Fruit fly (Drosophila melanogaster) whole organism, embryonic: ENCODE measurements around the gene Mvd.

Source experiments
- Adf1 ChIP-seq: fragments of 200-800 bp; sonication (Bioruptor generic); IDR thresholded peaks from 2 replicates; pipeline ENCODE4 v1.3.6; 2022; ENCODE audit warnings: missing biosample characterization, missing genetic modification characterization
- CG11093 ChIP-seq: fragments of 200-800 bp; sonication (Bioruptor generic); IDR thresholded peaks from 3 replicates; pipeline ENCODE4 v1.3.6; 2022; ENCODE audit warnings: missing biosample characterization, missing genetic modification characterization
- CG11504 ChIP-seq: fragments of 200-800 bp; sonication (Bioruptor generic); optimal IDR thresholded peaks from 3 replicates; lab custom pipeline; 2019; ENCODE audit warnings: missing biosample characterization, mild to moderate bottlenecking, missing genetic modification characterization, moderate library complexity
- CG12104 ChIP-seq: fragments of 200-800 bp; sonication (Bioruptor generic); optimal IDR thresholded peaks from 3 replicates; lab custom pipeline; 2016; ENCODE audit warnings: missing biosample characterization, missing genetic modification characterization
- CG12769 ChIP-seq: fragments of 200-800 bp; sonication (Bioruptor generic); optimal IDR thresholded peaks from 2 replicates; lab custom pipeline; 2019; ENCODE audit warnings: missing biosample characterization, mild to moderate bottlenecking, missing genetic modification characterization, moderate library complexity
- CG14014 ChIP-seq: fragments of 200-800 bp; sonication (Bioruptor generic); IDR thresholded peaks from 2 replicates; pipeline ENCODE4 v1.3.6; 2022; ENCODE audit warnings: missing biosample characterization, missing genetic modification characterization
- CG1602 ChIP-seq: fragments of 200-800 bp; sonication (Bioruptor generic); optimal IDR thresholded peaks from 3 replicates; lab custom pipeline; 2016; ENCODE audit warnings: missing biosample characterization, missing genetic modification characterization
- CG17328 ChIP-seq: fragments of 200-800 bp; sonication (Bioruptor generic); IDR thresholded peaks from 2 replicates; pipeline ENCODE4 v1.3.6; 2022; ENCODE audit warnings: missing biosample characterization, missing genetic modification characterization
- CG17359 ChIP-seq: fragments of 200-800 bp; sonication (Bioruptor generic); optimal IDR thresholded peaks from 3 replicates; lab custom pipeline; 2018; ENCODE audit warnings: missing biosample characterization, mild to moderate bottlenecking, missing genetic modification characterization, moderate library complexity
- CG1792 ChIP-seq: fragments of 200-800 bp; sonication (Bioruptor generic); optimal IDR thresholded peaks from 2 replicates; lab custom pipeline; 2016; ENCODE audit warnings: missing biosample characterization, missing genetic modification characterization
- CG18262 ChIP-seq: fragments of 200-800 bp; optimal IDR thresholded peaks from 3 replicates; lab custom pipeline; 2019; ENCODE audit warnings: missing biosample characterization, mild to moderate bottlenecking, missing genetic modification characterization, moderate library complexity
- CG18619 ChIP-seq: fragments of 200-800 bp; sonication (Bioruptor generic); optimal IDR thresholded peaks from 3 replicates; lab custom pipeline; 2017; ENCODE audit warnings: missing biosample characterization, mild to moderate bottlenecking, missing genetic modification characterization
- CG2875 ChIP-seq: fragments of 200-800 bp; sonication (Bioruptor generic); optimal IDR thresholded peaks from 2 replicates; lab custom pipeline; 2017; ENCODE audit warnings: missing biosample characterization, mild to moderate bottlenecking, missing genetic modification characterization, missing genetic modification reagents
- CG32532 ChIP-seq: fragments of 200-800 bp; sonication (Bioruptor generic); IDR thresholded peaks from 2 replicates; pipeline ENCODE4 v1.3.6; 2022; ENCODE audit warnings: missing biosample characterization, missing genetic modification characterization
- CG32772 ChIP-seq: fragments of 200-800 bp; sonication (Bioruptor generic); IDR thresholded peaks from 2 replicates; pipeline ENCODE4 v1.3.6; 2022; ENCODE audit warnings: missing biosample characterization, missing genetic modification characterization
- CG34376 ChIP-seq: fragments of 200-800 bp; sonication (Bioruptor generic); optimal IDR thresholded peaks from 2 replicates; lab custom pipeline; 2018; ENCODE audit warnings: missing biosample characterization, mild to moderate bottlenecking, missing genetic modification characterization
- CG4404 ChIP-seq: fragments of 200-800 bp; sonication (Bioruptor generic); IDR thresholded peaks from 2 replicates; pipeline ENCODE4 v1.3.6; 2022; ENCODE audit warnings: missing biosample characterization, missing genetic modification characterization
- CG5953 ChIP-seq: fragments of 200-800 bp; sonication (Bioruptor generic); IDR thresholded peaks from 2 replicates; pipeline ENCODE4 v1.3.6; 2022; ENCODE audit warnings: missing biosample characterization, missing genetic modification characterization
- CG7963 ChIP-seq: fragments of 200-800 bp; sonication (Bioruptor generic); IDR thresholded peaks from 3 replicates; pipeline ENCODE4 v1.3.6; 2022; ENCODE audit warnings: missing biosample characterization, missing genetic modification characterization; ENCODE audit not compliant: partially characterized antibody
- CG9609 ChIP-seq: fragments of 200-800 bp; sonication (Bioruptor generic); optimal IDR thresholded peaks from 3 replicates; lab custom pipeline; 2016; ENCODE audit warnings: missing biosample characterization, missing genetic modification characterization
- Drgx ChIP-seq: fragments of 200-800 bp; sonication (Bioruptor generic); IDR thresholded peaks from 2 replicates; pipeline ENCODE4 v1.3.6; 2022; ENCODE audit warnings: missing biosample characterization, missing genetic modification characterization
- Fer3 ChIP-seq: fragments of 200-800 bp; sonication (Bioruptor generic); optimal IDR thresholded peaks from 2 replicates; lab custom pipeline; 2018; ENCODE audit warnings: missing biosample characterization, mild to moderate bottlenecking, missing genetic modification characterization, moderate library complexity
- GATAe ChIP-seq: fragments of 200-800 bp; sonication (Bioruptor generic); conservative IDR thresholded peaks from 2 replicates; pipeline ENCODE4 v1.3.6; 2022; ENCODE audit warnings: missing biosample characterization, missing genetic modification characterization
- Hr78 ChIP-seq, 2 experiments: fragments of 200-800 bp in 1 of 2; fragments of >200 bp in 1 of 2; sonication (Bioruptor generic) in 1 of 2; optimal IDR thresholded peaks; 2 replicates each; lab custom pipeline; 2017 to 2019; ENCODE audit warnings: missing biosample characterization in 2 of 2, missing genetic modification characterization in 2 of 2, mild to moderate bottlenecking in 1 of 2, moderate library complexity in 1 of 2
- Kr ChIP-seq: fragments of 200-800 bp; sonication (Bioruptor generic); optimal IDR thresholded peaks from 2 replicates; lab custom pipeline; 2017; ENCODE audit warnings: missing biosample characterization, mild to moderate bottlenecking, missing genetic modification characterization
- Nf-YA ChIP-seq: fragments of 200-800 bp; sonication (Bioruptor generic); IDR thresholded peaks from 2 replicates; pipeline ENCODE4 v1.3.6; 2022; ENCODE audit warnings: missing biosample characterization, missing genetic modification characterization
- Pdp1 ChIP-seq, 2 experiments: fragments of 200-800 bp; sonication (Bioruptor generic); optimal IDR thresholded peaks; 3 replicates each; lab custom pipeline; 2016; ENCODE audit warnings: missing biosample characterization in 2 of 2, missing genetic modification characterization in 2 of 2, mild to moderate bottlenecking in 1 of 2, moderate library complexity in 1 of 2
- Rx ChIP-seq: fragments of 200-800 bp; sonication (Bioruptor generic); IDR thresholded peaks from 2 replicates; pipeline ENCODE4 v1.3.6; 2022; ENCODE audit warnings: missing biosample characterization, missing genetic modification characterization
- Stat92E ChIP-seq, 3 experiments: fragments of >200 bp in 2 of 3; fragments of 200-800 bp in 1 of 3; sonication (Bioruptor generic) in 1 of 3; optimal IDR thresholded peaks; 2 replicates each; lab custom pipeline; 2017 to 2019; ENCODE audit warnings: missing biosample characterization in 3 of 3, missing genetic modification characterization in 3 of 3, mild to moderate bottlenecking in 1 of 3, moderate library complexity in 1 of 3
- TFAM ChIP-seq: fragments of 200-800 bp; sonication (Bioruptor generic); optimal IDR thresholded peaks from 2 replicates; lab custom pipeline; 2017; ENCODE audit warnings: missing biosample characterization, missing genetic modification characterization, inconsistent platforms
- ase ChIP-seq: fragments of 200-800 bp; sonication (Bioruptor generic); IDR thresholded peaks from 3 replicates; pipeline ENCODE4 v1.3.6; 2022; ENCODE audit warnings: missing biosample characterization, missing genetic modification characterization
- bowl ChIP-seq: fragments of 200-800 bp; sonication (Bioruptor generic); IDR thresholded peaks from 2 replicates; pipeline ENCODE4 v1.3.6; 2022; ENCODE audit warnings: missing biosample characterization, missing genetic modification characterization
- cad ChIP-seq: fragments of >200 bp; optimal IDR thresholded peaks from 2 replicates; lab custom pipeline; 2017; ENCODE audit warnings: missing biosample characterization, missing genetic modification characterization
- caup ChIP-seq: fragments of 200-800 bp; sonication (Bioruptor generic); optimal IDR thresholded peaks from 3 replicates; lab custom pipeline; 2017; ENCODE audit warnings: missing biosample characterization, mild to moderate bottlenecking, missing genetic modification characterization, moderate library complexity; ENCODE audit not compliant: severe bottlenecking
- eyg ChIP-seq: fragments of 200-800 bp; sonication (Bioruptor generic); optimal IDR thresholded peaks from 3 replicates; lab custom pipeline; 2016; ENCODE audit warnings: missing biosample characterization, missing genetic modification characterization
- gce ChIP-seq: fragments of 200-800 bp; sonication (Bioruptor generic); IDR thresholded peaks from 3 replicates; pipeline ENCODE4 v1.3.6; 2022; ENCODE audit warnings: missing biosample characterization, missing genetic modification characterization
- gem ChIP-seq: fragments of 200-800 bp; sonication (Bioruptor generic); optimal IDR thresholded peaks from 2 replicates; lab custom pipeline; 2019; ENCODE audit warnings: missing biosample characterization, mild to moderate bottlenecking, missing genetic modification characterization, moderate library complexity
- gfzf ChIP-seq: fragments of 200-800 bp; sonication (Bioruptor generic); optimal IDR thresholded peaks from 2 replicates; lab custom pipeline; 2016; ENCODE audit warnings: missing biosample characterization, mild to moderate bottlenecking, missing genetic modification characterization, moderate library complexity
- gt ChIP-seq: fragments of 200-800 bp; sonication (Bioruptor generic); IDR thresholded peaks from 2 replicates; pipeline ENCODE4 v1.3.6; 2022; ENCODE audit warnings: missing biosample characterization, missing genetic modification characterization
- h ChIP-seq: fragments of >200 bp; optimal IDR thresholded peaks from 2 replicates; lab custom pipeline; 2017
- hth ChIP-seq: fragments of >200 bp; optimal IDR thresholded peaks from 2 replicates; lab custom pipeline; 2017; ENCODE audit warnings: inconsistent platforms
- kay ChIP-seq: fragments of 200-800 bp; sonication (Bioruptor generic); optimal IDR thresholded peaks from 2 replicates; lab custom pipeline; 2016; ENCODE audit warnings: missing biosample characterization, missing genetic modification characterization
- kni ChIP-seq: fragments of 200-800 bp; sonication (Bioruptor generic); optimal IDR thresholded peaks from 3 replicates; lab custom pipeline; 2017; ENCODE audit warnings: mild to moderate bottlenecking, missing biosample characterization, missing genetic modification reagents, missing genetic modification characterization
- oc ChIP-seq: fragments of 200-800 bp; sonication (Bioruptor generic); optimal IDR thresholded peaks from 2 replicates; lab custom pipeline; 2018; ENCODE audit warnings: missing biosample characterization, mild to moderate bottlenecking, missing genetic modification characterization, moderate library complexity
- psq ChIP-seq: fragments of 200-800 bp; sonication (Bioruptor generic); optimal IDR thresholded peaks from 2 replicates; lab custom pipeline; 2017; ENCODE audit warnings: missing biosample characterization, missing genetic modification characterization
- ro ChIP-seq: fragments of 200-800 bp; sonication (Bioruptor generic); IDR thresholded peaks from 2 replicates; pipeline ENCODE4 v1.3.6; 2022; ENCODE audit warnings: missing biosample characterization, missing genetic modification characterization
- slbo ChIP-seq: fragments of 200-800 bp; sonication (Bioruptor generic); IDR thresholded peaks from 2 replicates; pipeline ENCODE4 v1.3.6; 2022; ENCODE audit warnings: missing biosample characterization, missing genetic modification characterization
- sr ChIP-seq: fragments of 200-800 bp; sonication (Bioruptor generic); IDR thresholded peaks from 3 replicates; pipeline ENCODE4 v1.3.6; 2022; ENCODE audit warnings: missing biosample characterization, missing genetic modification characterization
- ssp ChIP-seq: fragments of 200-800 bp; sonication (Bioruptor generic); IDR thresholded peaks from 2 replicates; pipeline ENCODE4 v1.3.6; 2022; ENCODE audit warnings: missing biosample characterization, missing genetic modification characterization
- tup ChIP-seq: fragments of 200-800 bp; sonication (Bioruptor generic); optimal IDR thresholded peaks from 2 replicates; lab custom pipeline; 2016; ENCODE audit warnings: missing biosample characterization, mild to moderate bottlenecking, missing genetic modification characterization, moderate library complexity
- zen ChIP-seq: fragments of 200-800 bp; sonication (Bioruptor generic); optimal IDR thresholded peaks from 3 replicates; lab custom pipeline; 2018; ENCODE audit warnings: missing biosample characterization, mild to moderate bottlenecking, missing genetic modification characterization, moderate library complexity

Mvd gene

DNA sequence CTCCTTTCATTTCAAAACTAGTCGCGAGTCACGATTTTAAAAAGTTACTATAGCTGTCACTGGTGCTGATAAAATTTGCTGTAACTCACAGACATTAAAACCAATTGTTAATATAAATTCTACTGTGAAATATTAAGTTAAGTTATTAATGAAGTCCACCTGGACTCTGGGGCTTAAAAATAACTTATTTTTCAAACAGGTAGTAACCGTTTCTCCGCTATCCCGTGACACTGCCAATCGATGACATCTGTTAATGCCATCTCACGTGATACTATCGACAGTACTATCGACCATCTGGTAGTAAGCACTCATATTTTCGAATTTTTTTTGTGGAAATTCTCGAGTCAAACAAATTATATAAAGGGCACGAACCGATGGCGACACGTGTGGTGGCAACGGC, 15.0 kb upstream of the Mvd start, which contains the start of the genes CG12379 and MagR (continued):
- TF ChIP-seq psq (no peak), zen (tag; lab: Kevin White, UChicago) (peak; percentile 50), CG7963 (GFP tag; lab: Robert Waterston, UW) (peak; percentile 60), CG32532 (peak; percentile 46; the same call in 1 of the 2 replicates), CG4404 (GFP tag; lab: Robert Waterston, UW) (peak; percentile 55; the same call in 1 of the 2 replicates), gt (no peak), kay (GFP tag; lab: Kevin White, UChicago) (no peak), CG11093 (no peak), CG34376 (GFP tag; lab: Kevin White, UChicago) (peak; percentile 77), Fer3 (tag; lab: Kevin White, UChicago) (peak; percentile 66), CG17359 (peak; percentile 27), Adf1 (0 out of 2 replicates have a peak, but pooled peaks have one; percentile 20), CG2875 (GFP tag; lab: Kevin White, UChicago) (no peak), Drgx (GFP tag; lab: Robert Waterston, UW) (no peak), CG9609 (peak; percentile 31), Rx (GFP tag; lab: Robert Waterston, UW) (no peak), GATAe (GFP tag; lab: Robert Waterston, UW) (no peak), CG18262 (tag; lab: Kevin White, UChicago) (peak; percentile 43), Kr (GFP tag; lab: Kevin White, UChicago) (no peak), sr (GFP tag; lab: Robert Waterston, UW) (no peak), CG12104 (GFP tag; lab: Kevin White, UChicago) (peak; percentile 46), hth (lab: Kevin White, UChicago) (no peak), ssp (GFP tag; lab: Robert Waterston, UW) (0 out of 2 replicates have a peak, but pooled peaks have one; percentile 46), CG11504 (tag; lab: Kevin White, UChicago) (no peak), h (lab: Kevin White, UChicago) (no peak), CG12769 (no peak), tup (GFP tag; lab: Kevin White, UChicago) (no peak), cad (no peak), CG1602 (GFP tag; lab: Kevin White, UChicago) (peak; percentile 45), Hr78 (GFP tag; optimal IDR thresholded peaks at IDR 0.05; lab: Kevin White, UChicago) (no peak), gem (no peak), CG1792 (no peak), gce (GFP tag; lab: Robert Waterston, UW) (no peak), eyg (GFP tag; lab: Kevin White, UChicago) (no peak), Stat92E (GFP tag; optimal IDR thresholded peaks at IDR 0.05; lab: Kevin White, UChicago) (no peak), caup (no peak), kni (GFP tag; lab: Kevin White, UChicago) (peak; percentile 43), Pdp1 (GFP tag; optimal IDR thresholded peaks at IDR 0.05; lab: Kevin White, UChicago) (peak; percentile 62 to 72), CG32772 (GFP tag; lab: Robert Waterston, UW) (peak; percentile 53; the same call in 1 of the 2 replicates), ro (GFP tag; lab: Robert Waterston, UW) (0 out of 2 replicates have a peak, but pooled peaks have one; percentile 14), CG18619 (peak; percentile 29), oc (tag; lab: Kevin White, UChicago) (no peak), CG14014 (GFP tag; lab: Robert Waterston, UW) (peak; percentile 36; the same call in 1 of the 2 replicates), TFAM (GFP tag; lab: Kevin White, UChicago) (no peak), gfzf (peak; percentile 24), slbo (peak; percentile 62), Nf-YA (GFP tag; lab: Robert Waterston, UW) (no peak), bowl (no peak), ase (GFP tag; lab: Robert Waterston, UW) (no peak), CG5953 (GFP tag; lab: Robert Waterston, UW) (no peak), CG17328 (GFP tag; lab: Robert Waterston, UW) (no peak)
